Worm (Caenorhabditis elegans): ENCODE results near the gene ulp-1.

DNA sequence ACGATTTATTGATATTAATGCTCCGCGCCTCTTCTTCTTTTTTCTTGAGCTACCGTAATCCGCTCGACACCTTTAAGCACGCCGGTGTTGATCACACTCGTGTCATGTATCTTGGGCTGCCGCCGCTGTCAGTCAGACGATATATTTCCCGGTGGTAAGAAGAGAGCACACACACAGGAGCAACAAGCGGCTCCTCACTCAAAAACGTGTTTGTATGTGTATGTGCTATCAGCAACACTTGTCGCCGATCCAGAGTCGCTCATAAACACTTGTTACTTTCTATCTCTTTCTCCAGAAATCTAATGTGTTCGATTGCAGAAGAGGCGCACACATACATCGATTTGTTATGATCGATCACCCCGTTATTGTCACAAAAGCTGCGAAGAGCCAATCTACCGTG is 29.0 kb downstream of the ulp-1 start:
- no peak for TF ChIP-seq fos-1 (tag; optimal IDR thresholded peaks at IDR 0.05)
- TF ChIP-seq lin-13 (GFP tag; optimal IDR thresholded peaks at IDR 0.05): no peak
- no peak for TF ChIP-seq ZK546.5 (tag; optimal IDR thresholded peaks at IDR 0.05)
- TF ChIP-seq mdl-1 (tag; optimal IDR thresholded peaks at IDR 0.05): no peak
- TF ChIP-seq lin-39 (tag; optimal IDR thresholded peaks at IDR 0.05): no peak
- TF ChIP-seq crh-2 (tag; optimal IDR thresholded peaks at IDR 0.05): no peak
- no peak for TF ChIP-seq skn-1 (tag; optimal IDR thresholded peaks at IDR 0.05)
- TF ChIP-seq ama-1 (optimal IDR thresholded peaks at IDR 0.05): no peak

All from whole organism, L2 larva.